Fruit fly (Drosophila melanogaster): ENCODE data around the gene Faf2.

dm6 chr2L:18656691-18657237, 51.7 kb downstream of the Faf2 start:
- TF ChIP-seq gl (tag; optimal IDR thresholded peaks at IDR 0.05) (no peak), CG9948 (tag; optimal IDR thresholded peaks at IDR 0.05) (no peak), fd96Ca (GFP tag; IDR thresholded peaks at IDR 0.05) (no peak), CG32121 (GFP tag; IDR thresholded peaks at IDR 0.05) (no peak), Pif1B (GFP tag; optimal IDR thresholded peaks at IDR 0.05) (no peak), CG15710 (tag; optimal IDR thresholded peaks at IDR 0.05) (no peak)

Measured in whole organism, pupa.